Worm (Caenorhabditis elegans) whole organism, mixed stage, embryonic: Measurements from ENCODE around the gene jmjd-3.2.

Experiments
- ces-1 ChIP-seq: fragments of 150-350 bp; optimal IDR thresholded peaks from 2 replicates; lab custom pipeline; 2014; ENCODE audit warnings: missing biosample characterization, missing genetic modification reagents, missing genetic modification characterization
- elt-1 ChIP-seq: sonication (generic microtip); optimal IDR thresholded peaks from 2 replicates; lab custom pipeline; 2017; ENCODE audit warnings: missing genetic modification characterization, mild to moderate bottlenecking, missing compliant biosample characterization, antibody characterized with exemption, moderate library complexity, borderline replicate concordance; ENCODE audit not compliant: insufficient read depth
- elt-3 ChIP-seq: fragments of 150-350 bp; optimal IDR thresholded peaks from 2 replicates; lab custom pipeline; 2014; ENCODE audit warnings: missing biosample characterization, missing genetic modification characterization
- mep-1 ChIP-seq: fragments of 150-350 bp; optimal IDR thresholded peaks from 2 replicates; lab custom pipeline; 2017; ENCODE audit warnings: missing biosample characterization, missing genetic modification reagents, missing genetic modification characterization, inconsistent platforms
- nhr-28 ChIP-seq: fragments of 150-350 bp; optimal IDR thresholded peaks from 2 replicates; lab custom pipeline; 2014; ENCODE audit warnings: missing biosample characterization, missing genetic modification characterization
- sem-2 ChIP-seq: fragments of 200-800 bp; sonication (Bioruptor generic); optimal IDR thresholded peaks from 2 replicates; lab custom pipeline; 2018; ENCODE audit warnings: mild to moderate bottlenecking, missing genetic modification characterization, missing compliant biosample characterization
- snpc-4 ChIP-seq: fragments of 150-350 bp; optimal IDR thresholded peaks from 2 replicates; lab custom pipeline; 2014; ENCODE audit warnings: missing biosample characterization, missing genetic modification characterization
- sptf-1 ChIP-seq: sonication (generic microtip); optimal IDR thresholded peaks from 2 replicates; lab custom pipeline; 2017; ENCODE audit warnings: mild to moderate bottlenecking, missing genetic modification characterization, moderate library complexity, missing compliant biosample characterization
- unc-39 ChIP-seq: fragments of 150-350 bp; optimal IDR thresholded peaks from 2 replicates; lab custom pipeline; 2014; ENCODE audit warnings: missing biosample characterization, missing genetic modification characterization
- ztf-11 ChIP-seq: fragments of 150-350 bp; optimal IDR thresholded peaks from 2 replicates; lab custom pipeline; 2014; ENCODE audit warnings: missing biosample characterization, missing genetic modification characterization

- TF ChIP-seq ces-1 (no peak), ztf-11 (no peak), unc-39 (no peak), mep-1 (tag; lab: Kevin White, UChicago) (no peak), sptf-1 (no peak), elt-3 (tag; lab: Kevin White, UChicago) (no peak), sem-2 (GFP tag; lab: Kevin White, UChicago) (no peak), snpc-4 (no peak), nhr-28 (tag; lab: Kevin White, UChicago) (no peak), elt-1 (no peak)
These were observed 35.2 kb upstream of the jmjd-3.2 start, which contains the start of gene fbxa-179 for ce11 chrX:14412774-14413173.
